Worm (Caenorhabditis elegans) whole organism, early embryonic: ENCODE results near the gene lgc-32.

Experiments
- B0310.2 ChIP-seq: sonication (generic microtip); optimal IDR thresholded peaks from 2 replicates; lab custom pipeline; 2016; ENCODE audit warnings: mild to moderate bottlenecking, missing genetic modification characterization, missing compliant biosample characterization
- ama-1 ChIP-seq: fragments of 150-350 bp; optimal IDR thresholded peaks from 2 replicates; lab custom pipeline; 2014
- ets-7 ChIP-seq: sonication (generic microtip); optimal IDR thresholded peaks from 2 replicates; lab custom pipeline; 2016; ENCODE audit warnings: missing genotype, missing genetic modification characterization, missing compliant biosample characterization
- flt-1 ChIP-seq: fragments of 200-800 bp; sonication (Bioruptor generic); IDR thresholded peaks from 2 replicates; pipeline ENCODE4 v1.3.6; 2022; ENCODE audit warnings: missing genetic modification characterization, missing compliant biosample characterization
- tbx-11 ChIP-seq: fragments of 200-800 bp; sonication (Bioruptor generic); IDR thresholded peaks from 2 replicates; pipeline ENCODE4 v1.3.6; 2022; ENCODE audit warnings: missing genetic modification characterization, missing compliant biosample characterization
- tbx-37 ChIP-seq: fragments of 200-800 bp; sonication (Bioruptor generic); conservative IDR thresholded peaks from 2 replicates; pipeline ENCODE4 v1.3.6; 2022; ENCODE audit warnings: missing genetic modification reagents, missing genetic modification characterization, missing compliant biosample characterization
- tra-4 ChIP-seq: sonication (generic microtip); optimal IDR thresholded peaks from 2 replicates; lab custom pipeline; 2017; ENCODE audit warnings: missing genetic modification characterization, missing compliant biosample characterization

- TF ChIP-seq ets-7 (tag; lab: Kevin White, UChicago) (no peak), tra-4 (no peak), tbx-37 (GFP tag; lab: Robert Waterston, UW) (no peak), ama-1 (lab: Kevin White, UChicago) (no peak), B0310.2 (no peak), flt-1 (GFP tag; lab: Robert Waterston, UW) (no peak), tbx-11 (no peak)
Observed at ce11 chrX:655884-656283, 16.0 kb upstream of the lgc-32 start, which contains the start of gene lpr-7.
